Worm (Caenorhabditis elegans) whole organism, early embryonic: Measurements from ENCODE around the gene C16C4.18.

Source experiments
- B0310.2 ChIP-seq: sonication (generic microtip); optimal IDR thresholded peaks from 2 replicates; lab custom pipeline; 2016; ENCODE audit warnings: mild to moderate bottlenecking, missing genetic modification characterization, missing compliant biosample characterization
- F13C5.2 ChIP-seq: sonication (generic microtip); optimal IDR thresholded peaks from 2 replicates; lab custom pipeline; 2017; ENCODE audit warnings: mild to moderate bottlenecking, missing genetic modification characterization, inconsistent platforms, missing compliant biosample characterization
- aly-1 ChIP-seq: sonication (generic microtip); optimal IDR thresholded peaks from 2 replicates; lab custom pipeline; 2016; ENCODE audit warnings: missing genetic modification characterization, missing compliant biosample characterization
- ama-1 ChIP-seq: fragments of 150-350 bp; optimal IDR thresholded peaks from 2 replicates; lab custom pipeline; 2014
- ceh-13 ChIP-seq: fragments of 200-800 bp; sonication (Bioruptor generic); optimal IDR thresholded peaks from 2 replicates; lab custom pipeline; 2018; ENCODE audit warnings: mild to moderate bottlenecking, missing genetic modification characterization, missing compliant biosample characterization
- ceh-36 ChIP-seq: sonication (generic microtip); optimal IDR thresholded peaks from 2 replicates; lab custom pipeline; 2016; ENCODE audit warnings: missing genetic modification characterization, inconsistent platforms, missing compliant biosample characterization
- ets-7 ChIP-seq: sonication (generic microtip); optimal IDR thresholded peaks from 2 replicates; lab custom pipeline; 2016; ENCODE audit warnings: missing genotype, missing genetic modification characterization, missing compliant biosample characterization
- flt-1 ChIP-seq: fragments of 200-800 bp; sonication (Bioruptor generic); IDR thresholded peaks from 2 replicates; pipeline ENCODE4 v1.3.6; 2022; ENCODE audit warnings: missing genetic modification characterization, missing compliant biosample characterization
- hmbx-1 ChIP-seq: sonication (generic microtip); optimal IDR thresholded peaks from 2 replicates; lab custom pipeline; 2016; ENCODE audit warnings: mild to moderate bottlenecking, missing genetic modification characterization, missing compliant biosample characterization
- hmg-4 ChIP-seq: fragments of 200-800 bp; sonication (Bioruptor generic); optimal IDR thresholded peaks from 2 replicates; lab custom pipeline; 2018; ENCODE audit warnings: mild to moderate bottlenecking, missing genetic modification characterization, missing compliant biosample characterization
- hnd-1 ChIP-seq: sonication (generic microtip); optimal IDR thresholded peaks from 2 replicates; lab custom pipeline; 2016; ENCODE audit warnings: missing genetic modification characterization, missing compliant biosample characterization
- pes-1 ChIP-seq: fragments of 200-800 bp; sonication (Bioruptor generic); IDR thresholded peaks from 2 replicates; pipeline ENCODE4 v1.3.6; 2022; ENCODE audit warnings: missing genetic modification reagents, missing genetic modification characterization, missing compliant biosample characterization
- scrt-1 ChIP-seq: fragments of 200-800 bp; sonication (Bioruptor generic); IDR thresholded peaks from 2 replicates; pipeline ENCODE4 v1.3.6; 2022; ENCODE audit warnings: missing genetic modification characterization, missing compliant biosample characterization
- sea-1 ChIP-seq: fragments of 200-800 bp; sonication (Bioruptor generic); conservative IDR thresholded peaks from 2 replicates; pipeline ENCODE4 v1.3.6; 2022; ENCODE audit warnings: missing genetic modification characterization, missing compliant biosample characterization
- tbx-11 ChIP-seq: fragments of 200-800 bp; sonication (Bioruptor generic); IDR thresholded peaks from 2 replicates; pipeline ENCODE4 v1.3.6; 2022; ENCODE audit warnings: missing genetic modification characterization, missing compliant biosample characterization
- tbx-37 ChIP-seq: fragments of 200-800 bp; sonication (Bioruptor generic); conservative IDR thresholded peaks from 2 replicates; pipeline ENCODE4 v1.3.6; 2022; ENCODE audit warnings: missing genetic modification reagents, missing genetic modification characterization, missing compliant biosample characterization
- tra-4 ChIP-seq: sonication (generic microtip); optimal IDR thresholded peaks from 2 replicates; lab custom pipeline; 2017; ENCODE audit warnings: missing genetic modification characterization, missing compliant biosample characterization

The C16C4.18 gene

DNA sequence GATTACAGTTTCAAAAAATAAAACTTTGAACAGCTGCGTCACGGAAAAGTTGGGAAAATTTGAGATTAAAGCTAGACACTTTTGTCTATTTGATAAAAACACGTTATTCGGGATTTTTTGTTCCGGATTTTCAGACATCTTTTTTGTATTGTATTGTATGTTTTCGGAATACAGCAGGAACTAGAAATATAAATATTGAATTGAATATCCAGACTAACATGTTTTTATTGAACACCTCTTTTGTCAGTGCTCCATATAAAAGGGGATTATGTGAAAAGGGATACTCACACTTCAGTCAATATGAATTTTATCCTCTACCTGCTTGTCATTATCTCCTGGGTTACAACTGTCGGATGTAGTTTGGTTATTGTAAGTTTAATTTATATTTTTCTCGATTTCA lies 32.8 kb upstream of the C16C4.18 start, which contains the start of gene C16C4.1:
Gene C16C4.1, plus strand, starts transcription at position 301 of the 400 bp plus-strand sequence.
- TF ChIP-seq pes-1 = no peak

- TF ChIP-seq ama-1 (lab: Kevin White, UChicago) = no peak
- TF ChIP-seq B0310.2 = no peak
- no peak for TF ChIP-seq tbx-37
- TF ChIP-seq sea-1 (GFP tag; lab: Robert Waterston, UW) = no peak
- no peak for TF ChIP-seq ceh-36 (tag; lab: Kevin White, UChicago)
- no peak for TF ChIP-seq ceh-13 (GFP tag; lab: Kevin White, UChicago)
- no peak for TF ChIP-seq flt-1
- TF ChIP-seq hmbx-1 (tag; lab: Kevin White, UChicago) = no peak
- TF ChIP-seq hnd-1 (tag; lab: Kevin White, UChicago) = no peak
Measured at ce11 chrII:1890682-1891081, 29.5 kb upstream of the C16C4.18 start, which contains the start of gene math-9. TSS of gene math-9 (minus strand) at chrII:1890782.

DNA sequence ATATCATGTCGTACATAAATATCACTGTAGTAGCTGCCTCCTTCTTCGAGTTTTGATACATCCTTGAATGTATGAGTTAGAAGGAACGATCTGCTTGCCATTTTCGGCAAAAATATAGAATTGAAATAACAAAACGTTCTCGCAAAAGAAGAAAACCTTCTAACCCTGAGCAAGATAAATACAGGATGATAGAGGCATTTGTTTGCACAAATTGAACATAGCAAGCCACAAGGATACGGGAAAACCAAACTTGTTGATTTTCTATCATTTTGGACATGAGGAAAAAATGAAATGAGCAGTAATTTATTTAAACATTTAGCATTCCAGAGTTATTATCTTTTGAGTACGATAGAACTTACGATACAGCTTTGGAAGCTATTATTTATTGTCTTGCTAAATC lies 27.9 kb upstream of the C16C4.18 start, which contains the start of gene math-8:
Gene math-8, minus strand, starts transcription at position 101 of the 400 bp plus-strand sequence.
- TF ChIP-seq hmbx-1 (tag; lab: Kevin White, UChicago) (no peak), sea-1 (GFP tag; lab: Robert Waterston, UW) (no peak), tra-4 (tag; lab: Kevin White, UChicago) (no peak), ceh-13 (GFP tag; lab: Kevin White, UChicago) (no peak), ama-1 (lab: Kevin White, UChicago) (no peak), B0310.2 (no peak), scrt-1 (GFP tag; lab: Robert Waterston, UW) (no peak), hnd-1 (tag; lab: Kevin White, UChicago) (no peak), aly-1 (no peak), flt-1 (no peak), F13C5.2 (tag; lab: Kevin White, UChicago) (no peak), hmg-4 (GFP tag; lab: Kevin White, UChicago) (no peak), tbx-11 (GFP tag; lab: Robert Waterston, UW) (no peak), ets-7 (tag; lab: Kevin White, UChicago) (no peak), pes-1 (no peak), tbx-37 (no peak), ceh-36 (tag; lab: Kevin White, UChicago) (no peak)

- no peak for TF ChIP-seq scrt-1 (GFP tag; lab: Robert Waterston, UW)
- TF ChIP-seq flt-1 = no peak
Measured at ce11 chrII:1886379-1886778, 25.2 kb upstream of the C16C4.18 start, which contains the start of gene math-7. TSS of gene math-7 (minus strand) at chrII:1886479.

ce11 chrII:1884635-1885034 lies 23.5 kb upstream of the C16C4.18 start, which contains the start of gene math-6:
TSS of gene math-6 (minus strand) at chrII:1884735.
- TF ChIP-seq tbx-11 (GFP tag; lab: Robert Waterston, UW) (no peak), hmbx-1 (tag; lab: Kevin White, UChicago) (no peak), ceh-13 (GFP tag; lab: Kevin White, UChicago) (no peak), F13C5.2 (tag; lab: Kevin White, UChicago) (no peak), aly-1 (no peak), ceh-36 (tag; lab: Kevin White, UChicago) (no peak), flt-1 (no peak), scrt-1 (GFP tag; lab: Robert Waterston, UW) (no peak), tbx-37 (no peak), sea-1 (GFP tag; lab: Robert Waterston, UW) (no peak), ama-1 (lab: Kevin White, UChicago) (no peak), pes-1 (no peak), tra-4 (tag; lab: Kevin White, UChicago) (no peak), hmg-4 (GFP tag; lab: Kevin White, UChicago) (no peak), ets-7 (tag; lab: Kevin White, UChicago) (no peak)

DNA sequence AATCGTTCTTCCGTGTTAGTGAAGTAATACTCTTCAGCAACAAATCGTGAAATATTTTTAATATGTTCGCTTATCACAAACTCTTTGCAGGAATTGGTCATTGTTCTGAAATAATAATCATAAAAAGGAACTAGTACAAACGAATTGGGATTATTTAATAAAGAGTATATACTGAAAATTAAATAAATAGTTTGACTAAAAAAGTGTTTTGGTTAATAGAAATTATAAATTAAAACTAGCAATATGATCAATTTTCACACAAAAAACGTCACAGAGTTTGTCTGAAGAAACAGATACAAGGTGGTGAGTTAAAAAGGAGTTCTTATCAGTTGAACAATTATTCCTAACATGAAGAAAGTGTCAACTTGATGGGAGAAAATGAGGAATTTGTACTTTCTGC lies 21.6 kb upstream of the C16C4.18 start, which contains the start of gene math-5:
Gene math-5, minus strand, starts transcription at position 101 of the 400 bp plus-strand sequence.
- TF ChIP-seq ceh-36 (tag; lab: Kevin White, UChicago) = no peak
- TF ChIP-seq hmg-4 (GFP tag; lab: Kevin White, UChicago) = no peak
- TF ChIP-seq ama-1 (lab: Kevin White, UChicago) = no peak

- TF ChIP-seq tbx-37 (no peak), ceh-36 (tag; lab: Kevin White, UChicago) (no peak), hmg-4 (GFP tag; lab: Kevin White, UChicago) (no peak), ceh-13 (GFP tag; lab: Kevin White, UChicago) (no peak), tra-4 (tag; lab: Kevin White, UChicago) (no peak)
Measured at ce11 chrII:1878663-1879062, 17.5 kb upstream of the C16C4.18 start, which contains the start of gene math-16. TSS of gene math-16 (minus strand) at chrII:1878763.

DNA sequence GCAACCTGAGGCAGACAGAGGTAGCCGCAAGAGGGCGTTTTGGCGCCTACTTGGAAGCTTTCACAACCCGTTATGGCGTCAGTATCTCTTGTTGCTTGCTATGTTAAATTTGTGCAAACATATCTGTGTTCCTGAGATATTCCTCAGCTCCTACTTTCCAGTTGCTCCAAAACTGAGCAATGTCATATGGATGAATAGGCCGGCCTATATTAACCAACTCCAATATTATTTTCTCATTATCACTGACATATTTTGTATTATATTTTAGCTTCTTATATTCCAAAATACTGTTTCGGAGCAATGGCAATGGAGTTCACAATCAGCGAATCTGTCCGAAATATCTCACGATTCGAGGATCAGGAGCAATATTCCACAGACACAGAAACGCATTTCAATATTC lies 14.5 kb upstream of the C16C4.18 start, which contains the start of gene math-13:
Gene math-13, plus strand, starts transcription at position 301 of the 400 bp plus-strand sequence.
- TF ChIP-seq ets-7 (tag; lab: Kevin White, UChicago) (no peak), B0310.2 (no peak), scrt-1 (GFP tag; lab: Robert Waterston, UW) (no peak), aly-1 (no peak), sea-1 (GFP tag; lab: Robert Waterston, UW) (no peak), ceh-13 (GFP tag; lab: Kevin White, UChicago) (no peak), tbx-37 (no peak), F13C5.2 (tag; lab: Kevin White, UChicago) (no peak), pes-1 (no peak), ama-1 (lab: Kevin White, UChicago) (no peak), hnd-1 (tag; lab: Kevin White, UChicago) (no peak), tra-4 (tag; lab: Kevin White, UChicago) (no peak), hmg-4 (GFP tag; lab: Kevin White, UChicago) (no peak)
